Worm (Caenorhabditis elegans): ENCODE results near the gene T25D1.2.

- no peak for TF ChIP-seq snpc-4 (tag; optimal IDR thresholded peaks at IDR 0.05)
- TF ChIP-seq fos-1 (tag; optimal IDR thresholded peaks at IDR 0.05): no peak
- no peak for TF ChIP-seq unc-39 (tag; optimal IDR thresholded peaks at IDR 0.05)
- TF ChIP-seq R02D3.7 (tag; optimal IDR thresholded peaks at IDR 0.05): no peak
- no peak for TF ChIP-seq nhr-11 (tag; optimal IDR thresholded peaks at IDR 0.05)
- TF ChIP-seq zag-1 (tag; optimal IDR thresholded peaks at IDR 0.05): no peak
- TF ChIP-seq ZK546.5 (tag; optimal IDR thresholded peaks at IDR 0.05): no peak
- TF ChIP-seq ceh-82 (tag; optimal IDR thresholded peaks at IDR 0.05): no peak
These were observed 21.0 kb downstream of the T25D1.2 start, which contains the start of gene pat-9 for ce11 chrX:16536230-16536940.
